Fruit fly (Drosophila melanogaster) whole organism, wandering third instar larva: Measurements from ENCODE around the gene CG7872.
A peak's percentile ranks its signal among the peaks of the same experiment; 100 is the strongest.

ENCODE experiments used
- Rel ChIP-seq, 2 experiments: fragments of 200-800 bp; sonication (Bioruptor generic) in 1 of 2; optimal IDR thresholded peaks; 2 replicates in 1 of 2; 3 replicates in 1 of 2; lab custom pipeline; 2016 to 2019; ENCODE audit warnings: mild to moderate bottlenecking in 2 of 2, missing biosample characterization in 2 of 2, missing genetic modification characterization in 2 of 2, moderate library complexity in 1 of 2
- h ChIP-seq: fragments of 200-800 bp; sonication (Bioruptor generic); optimal IDR thresholded peaks from 3 replicates; lab custom pipeline; 2016; ENCODE audit warnings: missing biosample characterization, mild to moderate bottlenecking, missing genetic modification characterization
- psq ChIP-seq: fragments of 200-800 bp; sonication (Bioruptor generic); optimal IDR thresholded peaks from 3 replicates; lab custom pipeline; 2017; ENCODE audit warnings: missing biosample characterization, mild to moderate bottlenecking, missing genetic modification characterization, moderate library complexity
- sv ChIP-seq: fragments of 200-800 bp; sonication (Bioruptor generic); optimal IDR thresholded peaks from 3 replicates; lab custom pipeline; 2016; ENCODE audit warnings: missing biosample characterization, missing genetic modification characterization

- TF ChIP-seq h (GFP tag; lab: Kevin White, UChicago) (peak; percentile 13), sv (no peak), Rel (GFP tag; optimal IDR thresholded peaks at IDR 0.05; lab: Kevin White, UChicago) (no peak), Rel (tag; optimal IDR thresholded peaks at IDR 0.05; lab: Kevin White, UChicago) (no peak), psq (GFP tag; lab: Kevin White, UChicago) (no peak)
These were observed 16.3 kb downstream of the CG7872 start for dm6 chrX:15594230-15594857.
